Worm (Caenorhabditis elegans) whole organism, late embryonic: ENCODE data around the gene srv-32.

Source experiments
- C38D4.7 ChIP-seq: fragments of 200-800 bp; sonication (Bioruptor generic); optimal IDR thresholded peaks from 2 replicates; lab custom pipeline; 2018; ENCODE audit warnings: mild to moderate bottlenecking, missing genetic modification characterization, moderate library complexity, missing compliant biosample characterization
- ceh-24 ChIP-seq: sonication (generic microtip); optimal IDR thresholded peaks from 2 replicates; lab custom pipeline; 2016; ENCODE audit warnings: mild to moderate bottlenecking, missing genetic modification characterization, missing compliant biosample characterization
- ceh-30 ChIP-seq: fragments of 150-350 bp; optimal IDR thresholded peaks from 2 replicates; lab custom pipeline; 2014; ENCODE audit warnings: missing biosample characterization, missing genetic modification characterization
- dmd-4 ChIP-seq: sonication (generic microtip); optimal IDR thresholded peaks from 2 replicates; lab custom pipeline; 2016; ENCODE audit warnings: borderline replicate concordance, missing genetic modification characterization, missing compliant biosample characterization
- nhr-11 ChIP-seq: fragments of 150-350 bp; optimal IDR thresholded peaks from 2 replicates; lab custom pipeline; 2014; ENCODE audit warnings: missing biosample characterization, missing genetic modification characterization

DNA sequence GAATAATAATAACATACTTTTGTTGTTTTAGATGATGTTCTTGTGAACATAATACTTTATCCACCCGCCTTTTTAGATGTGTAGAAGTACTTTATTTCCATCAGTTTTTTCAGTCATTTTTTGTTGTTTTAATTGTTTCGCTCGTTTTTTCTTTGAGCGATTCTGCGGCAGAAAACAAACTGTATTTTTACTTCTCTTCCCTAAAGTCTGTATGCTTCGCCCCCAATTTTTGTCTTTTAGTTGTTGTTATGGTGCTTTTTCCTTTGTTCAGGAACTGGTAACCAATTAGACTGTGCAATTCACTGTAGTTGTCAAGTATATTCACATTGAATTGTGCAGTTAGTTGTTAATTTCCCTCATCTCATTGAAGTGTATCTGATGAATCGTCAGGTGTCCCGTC lies 43.7 kb upstream of the srv-32 start:
- TF ChIP-seq dmd-4 (tag; lab: Kevin White, UChicago) (no peak), ceh-24 (no peak), C38D4.7 (GFP tag; lab: Kevin White, UChicago) (no peak), nhr-11 (tag; lab: Kevin White, UChicago) (no peak), ceh-30 (no peak)
